Fruit fly (Drosophila melanogaster): Measurements from ENCODE around the gene CG6013.
A peak's percentile ranks its signal among the peaks of the same experiment; 100 is the strongest.

The CG6013 gene

DNA sequence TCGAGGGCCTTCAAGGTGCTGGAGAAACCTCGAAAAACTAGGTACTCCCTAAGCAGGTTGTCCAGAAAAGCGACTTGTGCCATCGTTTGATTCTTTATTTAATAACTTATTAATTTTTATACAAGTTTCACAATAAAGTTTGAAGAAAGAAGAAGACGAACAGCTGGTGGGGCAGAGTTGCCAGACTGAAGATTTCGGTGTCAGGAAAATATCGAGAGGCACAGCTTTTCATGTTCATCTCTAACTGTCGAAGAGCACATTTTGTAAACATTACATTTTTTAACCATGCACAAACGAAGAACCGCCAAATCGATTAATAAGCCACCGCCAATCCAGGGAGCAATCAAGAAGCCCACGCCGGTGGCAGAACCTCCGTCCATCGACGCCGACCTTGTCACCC lies 7.4 kb upstream of the CG6013 start, which contains the start of the genes CG6005 and CG14286 (continued):
- TF ChIP-seq CG42726 (GFP tag; IDR thresholded peaks at IDR 0.05; ENCODE audit: partially characterized antibody), result peak; percentile 43; the same call in 1 of the 2 replicates
- no peak for TF ChIP-seq sc (optimal IDR thresholded peaks at IDR 0.05)
- no peak for TF ChIP-seq sc (GFP tag; optimal IDR thresholded peaks at IDR 0.05)
- TF ChIP-seq Chrac-16 (GFP tag; optimal IDR thresholded peaks at IDR 0.05), result peak; percentile 67
- TF ChIP-seq CG9932 (GFP tag; IDR thresholded peaks at IDR 0.05), result peak; percentile 93
- no peak for TF ChIP-seq CG6813 (GFP tag; optimal IDR thresholded peaks at IDR 0.05)
- peak; percentile 52 for TF ChIP-seq CG15514 (GFP tag; optimal IDR thresholded peaks at IDR 0.05)
- no peak for TF ChIP-seq Hr78 (GFP tag; optimal IDR thresholded peaks at IDR 0.05)
- TF ChIP-seq grau (tag; optimal IDR thresholded peaks at IDR 0.05), result peak; percentile 52
- peak; percentile 61 for TF ChIP-seq CG9609 (GFP tag; optimal IDR thresholded peaks at IDR 0.05)
- no peak for TF ChIP-seq CG18599 (GFP tag; optimal IDR thresholded peaks at IDR 0.05)
- TF ChIP-seq zfh1 (GFP tag; IDR thresholded peaks at IDR 0.05), result peak; percentile 73; the same call in 2 of the 3 replicates
- no peak for TF ChIP-seq zf30C (GFP tag; optimal IDR thresholded peaks at IDR 0.05)
- no peak for TF ChIP-seq Poxn (GFP tag; IDR thresholded peaks at IDR 0.05)
- peak; percentile 92 for TF ChIP-seq CG11456 (GFP tag; IDR thresholded peaks at IDR 0.05)
- TF ChIP-seq CG8388 (GFP tag; optimal IDR thresholded peaks at IDR 0.05), result no peak
- TF ChIP-seq CG7745 (tag; optimal IDR thresholded peaks at IDR 0.05), result no peak
- TF ChIP-seq NC2α (GFP tag; optimal IDR thresholded peaks at IDR 0.05), result no peak
- TF ChIP-seq CG6272 (GFP tag; IDR thresholded peaks at IDR 0.05), result peak; percentile 54; the same call in 1 of the 2 replicates
- no peak for TF ChIP-seq Trl (optimal IDR thresholded peaks at IDR 0.05)
- peak; percentile 64 for TF ChIP-seq Trl (GFP tag; optimal IDR thresholded peaks at IDR 0.05)
- TF ChIP-seq CG4424 (GFP tag; optimal IDR thresholded peaks at IDR 0.05), result peak; percentile 58
- TF ChIP-seq Stat92E (GFP tag; optimal IDR thresholded peaks at IDR 0.05), result no peak
- TF ChIP-seq CG1233 (GFP tag; optimal IDR thresholded peaks at IDR 0.05), result no peak
- TF ChIP-seq CG11695 (GFP tag; IDR thresholded peaks at IDR 0.05), result no peak
- no peak for TF ChIP-seq Sry-β (GFP tag; optimal IDR thresholded peaks at IDR 0.05)
- no peak for TF ChIP-seq CG10462 (GFP tag; optimal IDR thresholded peaks at IDR 0.05)
- no peak for TF ChIP-seq slou (GFP tag; optimal IDR thresholded peaks at IDR 0.05)
- TF ChIP-seq Sin3A (optimal IDR thresholded peaks at IDR 0.05), result peak; percentile 49
- TF ChIP-seq br (optimal IDR thresholded peaks at IDR 0.05), result no peak
- TF ChIP-seq ind (GFP tag; optimal IDR thresholded peaks at IDR 0.05), result peak; percentile 55
- no peak for TF ChIP-seq kay (GFP tag; optimal IDR thresholded peaks at IDR 0.05)
- TF ChIP-seq CG31388 (GFP tag; optimal IDR thresholded peaks at IDR 0.05), result no peak
- peak; percentile 69 for TF ChIP-seq bab2 (GFP tag; optimal IDR thresholded peaks at IDR 0.05)
- no peak for TF ChIP-seq CG8478 (optimal IDR thresholded peaks at IDR 0.05)
- TF ChIP-seq HLHmδ (GFP tag; optimal IDR thresholded peaks at IDR 0.05), result no peak
- no peak for TF ChIP-seq CG3838 (GFP tag; optimal IDR thresholded peaks at IDR 0.05)
- no peak for TF ChIP-seq odd (GFP tag; optimal IDR thresholded peaks at IDR 0.05)
- TF ChIP-seq dmrt99B (tag; optimal IDR thresholded peaks at IDR 0.05), result no peak
- no peak for TF ChIP-seq salm (tag; optimal IDR thresholded peaks at IDR 0.05)
- peak; percentile 45 for TF ChIP-seq Dip3 (GFP tag; optimal IDR thresholded peaks at IDR 0.05)
- TF ChIP-seq H2.0 (GFP tag; IDR thresholded peaks at IDR 0.05), result peak; percentile 56
- peak; percentile 4 for TF ChIP-seq CG4707 (GFP tag; optimal IDR thresholded peaks at IDR 0.05)
- no peak for TF ChIP-seq CG8281 (tag; optimal IDR thresholded peaks at IDR 0.05)
- TF ChIP-seq Abd-B (GFP tag; optimal IDR thresholded peaks at IDR 0.05), result no peak
- TF ChIP-seq p53 (GFP tag; optimal IDR thresholded peaks at IDR 0.05), result no peak
- 0 out of 2 replicates have a peak, but pooled peaks have one; percentile 9 for TF ChIP-seq CG4404 (GFP tag; IDR thresholded peaks at IDR 0.05)
- no peak for TF ChIP-seq Dip2 (GFP tag; IDR thresholded peaks at IDR 0.05)
- TF ChIP-seq Doc2 (GFP tag; IDR thresholded peaks at IDR 0.05), result no peak
- TF ChIP-seq twi (tag; optimal IDR thresholded peaks at IDR 0.05), result peak; percentile 25
- peak; percentile 46 for TF ChIP-seq Myb (GFP tag; optimal IDR thresholded peaks at IDR 0.05)
- no peak for TF ChIP-seq fd96Cb (tag; optimal IDR thresholded peaks at IDR 0.05)
- TF ChIP-seq Lpt (GFP tag; optimal IDR thresholded peaks at IDR 0.05), result no peak

Measured in whole organism, embryonic.